Worm (Caenorhabditis elegans) whole organism, L4/young adult: ENCODE measurements around the gene rft-2.
"Not testable (repeated sequence)": the region's sequence is repeated elsewhere in the genome, so short reads cannot be mapped to it uniquely, and the experiment has no call there.

ENCODE experiments used
- W03F9.2 ChIP-seq: fragments of 150-350 bp; optimal IDR thresholded peaks from 2 replicates; lab custom pipeline; 2014; ENCODE audit warnings: missing biosample characterization, missing genetic modification characterization
- dao-5 ChIP-seq: sonication (generic microtip); optimal IDR thresholded peaks from 2 replicates; lab custom pipeline; 2016; ENCODE audit warnings: missing genotype, missing genetic modification characterization, moderate library complexity, missing compliant biosample characterization
- him-1 ChIP-seq: sonication (generic microtip); optimal IDR thresholded peaks from 2 replicates; lab custom pipeline; 2016; ENCODE audit warnings: missing genotype, missing genetic modification reagents, missing genetic modification characterization, missing compliant biosample characterization

Gene rft-2

ce11 chrV:4474543-4474942, 24.2 kb upstream of the rft-2 start, which contains the start of gene str-35:
TSS of gene str-35 (plus strand) at chrV:4474843.
- TF ChIP-seq W03F9.2 (tag; lab: Kevin White, UChicago); dao-5 (tag; lab: Kevin White, UChicago); him-1: not testable (repeated sequence)

ce11 chrV:4471065-4471464, 20.7 kb upstream of the rft-2 start, which contains the start of gene T08H10.3:
TSS of gene T08H10.3 (plus strand) at chrV:4471365.
- TF ChIP-seq dao-5 (tag; lab: Kevin White, UChicago) (no peak), him-1 (no peak), W03F9.2 (tag; lab: Kevin White, UChicago) (no peak)

- TF ChIP-seq dao-5 (tag; lab: Kevin White, UChicago) (no peak), him-1 (no peak), W03F9.2 (tag; lab: Kevin White, UChicago) (no peak)
Observed at ce11 chrV:4454634-4455033, 4.3 kb upstream of the rft-2 start, which contains the start of gene gnrr-5. TSS of gene gnrr-5 (minus strand) at chrV:4454734.

- TF ChIP-seq dao-5 (tag; lab: Kevin White, UChicago) (no peak), W03F9.2 (tag; lab: Kevin White, UChicago) (no peak), him-1 (no peak)
Observed at ce11 chrV:4447637-4448036, 2.7 kb downstream of the rft-2 start.

ce11 chrV:4442749-4443381, 7.5 kb downstream of the rft-2 start, which contains the start of gene rft-1:
TSS of gene rft-1 (minus strand) at chrV:4443223.
- TF ChIP-seq him-1 (no peak), W03F9.2 (tag; lab: Kevin White, UChicago) (no peak), dao-5 (tag; lab: Kevin White, UChicago) (no peak)

ce11 chrV:4437215-4437614, 13.1 kb downstream of the rft-2 start:
- TF ChIP-seq dao-5 (tag; lab: Kevin White, UChicago) (no peak), W03F9.2 (tag; lab: Kevin White, UChicago) (no peak)

- TF ChIP-seq dao-5 (tag; lab: Kevin White, UChicago) (no peak), W03F9.2 (tag; lab: Kevin White, UChicago) (no peak), him-1 (no peak)
Observed at ce11 chrV:4435411-4435981, 14.9 kb downstream of the rft-2 start, which contains the start of gene Y47D7A.13. TSS of gene Y47D7A.13 (minus strand) at chrV:4435927.

ce11 chrV:4432783-4433237, 17.6 kb downstream of the rft-2 start, which contains the start of gene Y47D7A.15:
TSS of gene Y47D7A.15 (minus strand) at chrV:4433187.
- TF ChIP-seq him-1 (no peak), dao-5 (tag; lab: Kevin White, UChicago) (no peak), W03F9.2 (tag; lab: Kevin White, UChicago) (no peak)

ce11 chrV:4429576-4429975, 20.8 kb downstream of the rft-2 start, which contains the start of gene Y47D7A.12:
TSS of gene Y47D7A.12 (minus strand) at chrV:4429676.
- TF ChIP-seq dao-5 (tag; lab: Kevin White, UChicago), result no peak

ce11 chrV:4428202-4428601, 22.2 kb downstream of the rft-2 start, which contains the start of gene Y47D7A.11:
TSS of gene Y47D7A.11 (minus strand) at chrV:4428302.
- TF ChIP-seq W03F9.2 (tag; lab: Kevin White, UChicago), result no peak
- no peak for TF ChIP-seq him-1
- TF ChIP-seq dao-5 (tag; lab: Kevin White, UChicago), result no peak

ce11 chrV:4423860-4424401, 26.4 kb downstream of the rft-2 start, which contains the start of the genes Y47D7A.9 and Y47D7A.19:
TSS of gene Y47D7A.9 (minus strand) at chrV:4423960.
TSS of gene Y47D7A.19 (plus strand) at chrV:4424351.
- TF ChIP-seq W03F9.2 (tag; lab: Kevin White, UChicago) (no peak), him-1 (no peak), dao-5 (tag; lab: Kevin White, UChicago) (no peak)

- no peak for TF ChIP-seq dao-5 (tag; lab: Kevin White, UChicago)
- no peak for TF ChIP-seq him-1
- no peak for TF ChIP-seq W03F9.2 (tag; lab: Kevin White, UChicago)
Observed at ce11 chrV:4423087-4423486, 27.3 kb downstream of the rft-2 start.

- TF ChIP-seq dao-5 (tag; lab: Kevin White, UChicago) (no peak), him-1 (no peak), W03F9.2 (tag; lab: Kevin White, UChicago) (no peak)
Observed at ce11 chrV:4422127-4422526, 28.2 kb downstream of the rft-2 start, which contains the start of gene skr-7. TSS of gene skr-7 (plus strand) at chrV:4422427.

ce11 chrV:4421475-4421874, 28.9 kb downstream of the rft-2 start, which contains the start of gene skr-14:
TSS of gene skr-14 (minus strand) at chrV:4421575.
- no peak for TF ChIP-seq dao-5 (tag; lab: Kevin White, UChicago)
- TF ChIP-seq W03F9.2 (tag; lab: Kevin White, UChicago), result no peak
- TF ChIP-seq him-1, result no peak
